Worm (Caenorhabditis elegans): ENCODE measurements around the gene reps-1.

The reps-1 gene

ce11 chrV:18967479-18968056, 22.7 kb downstream of the reps-1 start, which contains the start of gene Y39B6A.43 (continued):
- TF ChIP-seq ekl-4 (GFP tag; IDR thresholded peaks at IDR 0.05) (peak; percentile 97), ztf-22 (GFP tag; optimal IDR thresholded peaks at IDR 0.05) (peak; percentile 84), C17E4.6 (GFP tag; IDR thresholded peaks at IDR 0.05) (peak; percentile 94), unc-62 (GFP tag; optimal IDR thresholded peaks at IDR 0.05) (peak; percentile 62), rcor-1 (GFP tag; IDR thresholded peaks at IDR 0.05) (peak; percentile 98), dox-1 (GFP tag; IDR thresholded peaks at IDR 0.05) (peak; percentile 99), snpc-1.1 (tag; optimal IDR thresholded peaks at IDR 0.05; ENCODE audit: insufficient read depth) (peak; percentile 64), rec-8 (tag; optimal IDR thresholded peaks at IDR 0.05) (peak in 1 of 2 experiments; percentile 75), hlh-26 (GFP tag; conservative IDR thresholded peaks at IDR 0.05) (no peak), nhr-90 (tag; optimal IDR thresholded peaks at IDR 0.05) (peak; percentile 59), egl-44 (GFP tag; IDR thresholded peaks at IDR 0.05) (peak; percentile 72; the same call in 1 of the 2 replicates), ceh-58 (GFP tag; IDR thresholded peaks at IDR 0.05) (0 out of 2 replicates have a peak, but pooled peaks have one; percentile 37), nhr-80 (tag; optimal IDR thresholded peaks at IDR 0.05) (peak; percentile 67), lin-54 (GFP tag; optimal IDR thresholded peaks at IDR 0.05) (peak; percentile 99), K11D2.4 (GFP tag; IDR thresholded peaks at IDR 0.05) (peak; percentile 99), K12H6.12 (tag; optimal IDR thresholded peaks at IDR 0.05) (peak; percentile 100), fkh-3 (tag; optimal IDR thresholded peaks at IDR 0.05) (no peak), attf-3 (GFP tag; conservative IDR thresholded peaks at IDR 0.05) (peak; percentile 87), ceh-100 (GFP tag; IDR thresholded peaks at IDR 0.05) (peak; percentile 87), T07F8.4 (tag; optimal IDR thresholded peaks at IDR 0.05) (no peak), F49E8.2 (tag; optimal IDR thresholded peaks at IDR 0.05; ENCODE audit: insufficient read depth) (peak; percentile 97), ccch-3 (GFP tag; optimal IDR thresholded peaks at IDR 0.05) (no peak), madf-3 (GFP tag; IDR thresholded peaks at IDR 0.05) (peak; percentile 97), efl-1 (GFP tag; optimal IDR thresholded peaks at IDR 0.05) (peak; percentile 94), F57A8.1 (GFP tag; optimal IDR thresholded peaks at IDR 0.05) (peak; percentile 42), tbp1 (GFP tag; optimal IDR thresholded peaks at IDR 0.05) (peak; percentile 79), F33H1.4 (GFP tag; IDR thresholded peaks at IDR 0.05) (peak; percentile 86), T26A5.8 (tag; optimal IDR thresholded peaks at IDR 0.05) (no peak), B0035.1 (tag; optimal IDR thresholded peaks at IDR 0.05) (peak; percentile 64), snpc-1.3 (tag; optimal IDR thresholded peaks at IDR 0.05; ENCODE audit: insufficient read depth) (peak; percentile 91), ztf-25 (GFP tag; IDR thresholded peaks at IDR 0.05) (0 out of 2 replicates have a peak, but pooled peaks have one; percentile 70), repo-1 (tag; optimal IDR thresholded peaks at IDR 0.05) (peak; percentile 94), nfya-2 (GFP tag; IDR thresholded peaks at IDR 0.05) (0 out of 2 replicates have a peak, but pooled peaks have one; percentile 51), madf-10 (tag; optimal IDR thresholded peaks at IDR 0.05) (peak; percentile 88), F52B5.7 (tag; optimal IDR thresholded peaks at IDR 0.05) (peak; percentile 97), lsl-1 (GFP tag; optimal IDR thresholded peaks at IDR 0.05) (peak; percentile 90), hmg-1.2 (GFP tag; IDR thresholded peaks at IDR 0.05) (peak; percentile 93), pbrm-1 (GFP tag; IDR thresholded peaks at IDR 0.05) (peak; percentile 99), madf-8 (GFP tag; conservative IDR thresholded peaks at IDR 0.05) (peak; percentile 88), mel-28 (tag; optimal IDR thresholded peaks at IDR 0.05; ENCODE audit: borderline replicate concordance) (peak; percentile 75), F22D6.2 (tag; optimal IDR thresholded peaks at IDR 0.05) (peak; percentile 81), aptf-2 (GFP tag; conservative IDR thresholded peaks at IDR 0.05) (peak; percentile 58; the same call in 1 of the 2 replicates), F39B2.1 (GFP tag; IDR thresholded peaks at IDR 0.05) (peak; percentile 86), madf-6 (GFP tag; IDR thresholded peaks at IDR 0.05) (peak; percentile 94), xnd-1 (tag; optimal IDR thresholded peaks at IDR 0.05) (peak; percentile 79), Y67H2A.10 (GFP tag; conservative IDR thresholded peaks at IDR 0.05) (peak; percentile 88), atf-7 (tag; optimal IDR thresholded peaks at IDR 0.05) (peak; percentile 95)

All from whole organism, young adult.